Worm (Caenorhabditis elegans): ENCODE results near the gene clec-156.
A peak's percentile ranks its signal among the peaks of the same experiment; 100 is the strongest.

clec-156 gene

DNA sequence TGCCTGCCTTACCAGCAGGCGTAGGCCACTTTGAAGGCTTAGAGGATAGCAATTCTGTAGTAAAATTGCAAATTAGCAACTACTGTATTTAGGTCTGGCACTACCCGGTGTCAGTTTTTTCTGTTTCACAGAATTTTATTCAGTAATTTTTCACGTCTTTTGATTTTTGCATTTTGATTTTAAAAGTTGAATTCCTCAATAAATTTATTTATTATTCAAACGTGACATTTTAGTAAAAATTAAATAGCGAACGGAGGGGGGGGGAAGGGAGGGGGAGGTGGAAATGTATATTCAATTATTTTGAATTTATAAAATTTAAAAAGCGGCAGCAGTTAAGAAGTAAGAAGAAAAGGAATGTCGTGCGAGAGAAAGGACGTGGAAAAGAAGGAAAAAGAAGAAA, 24.8 kb downstream of the clec-156 start, which contains the start of gene F26A1.4:
Gene F26A1.4 (plus strand): TSS at position 301 of the 400 bp plus-strand sequence.
- TF ChIP-seq ref-1 (GFP tag; conservative IDR thresholded peaks at IDR 0.05) (no peak), klf-2 (GFP tag; conservative IDR thresholded peaks at IDR 0.05) (no peak), cog-1 (tag; optimal IDR thresholded peaks at IDR 0.05) (no peak), ztf-23 (GFP tag; IDR thresholded peaks at IDR 0.05) (no peak)

ce11 chrIII:4814730-4815129, 27.3 kb downstream of the clec-156 start, which contains the start of gene arl-6:
Gene arl-6 (minus strand): TSS chrIII:4814830.
- TF ChIP-seq med-1 (GFP tag; optimal IDR thresholded peaks at IDR 0.05; ENCODE audit: insufficient read depth): no peak
- no peak for TF ChIP-seq ztf-23 (GFP tag; IDR thresholded peaks at IDR 0.05)
- TF ChIP-seq T22C8.4 (GFP tag; IDR thresholded peaks at IDR 0.05): no peak
- TF ChIP-seq ref-1 (GFP tag; conservative IDR thresholded peaks at IDR 0.05): no peak

DNA sequence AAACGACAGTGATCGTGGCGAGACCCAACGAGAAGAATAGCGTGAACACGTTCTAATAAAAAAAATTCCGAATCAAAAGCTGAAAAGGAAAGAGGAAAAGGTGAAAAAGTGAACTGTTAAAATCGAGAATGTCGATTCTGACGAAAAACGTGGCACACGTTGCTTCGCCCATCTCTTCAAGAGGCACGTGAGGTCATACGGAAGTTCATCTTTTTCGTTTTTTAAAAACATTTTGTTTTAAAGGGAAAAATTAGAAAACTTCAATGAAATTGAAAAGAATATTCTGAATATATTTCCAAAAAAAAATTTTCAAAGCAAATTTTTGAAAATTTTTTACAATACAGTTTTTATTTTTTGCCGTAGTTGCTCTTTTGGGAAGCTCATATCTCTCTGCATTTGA, 30.9 kb downstream of the clec-156 start, which contains the start of gene C38D4.7:
Gene C38D4.7 (minus strand): TSS at position 101 of the 400 bp plus-strand sequence.
- TF ChIP-seq ztf-23 (GFP tag; IDR thresholded peaks at IDR 0.05): no peak
- no peak for TF ChIP-seq T22C8.4 (GFP tag; IDR thresholded peaks at IDR 0.05)
- no peak for TF ChIP-seq med-1 (GFP tag; optimal IDR thresholded peaks at IDR 0.05; ENCODE audit: insufficient read depth)
- no peak for TF ChIP-seq cog-1 (tag; optimal IDR thresholded peaks at IDR 0.05)
- TF ChIP-seq ref-1 (GFP tag; conservative IDR thresholded peaks at IDR 0.05): no peak
- TF ChIP-seq flt-1 (GFP tag; IDR thresholded peaks at IDR 0.05): no peak
- TF ChIP-seq tab-1 (GFP tag; IDR thresholded peaks at IDR 0.05): no peak
- TF ChIP-seq klf-2 (GFP tag; conservative IDR thresholded peaks at IDR 0.05): no peak
- no peak for TF ChIP-seq ztf-29 (GFP tag; IDR thresholded peaks at IDR 0.05)

DNA sequence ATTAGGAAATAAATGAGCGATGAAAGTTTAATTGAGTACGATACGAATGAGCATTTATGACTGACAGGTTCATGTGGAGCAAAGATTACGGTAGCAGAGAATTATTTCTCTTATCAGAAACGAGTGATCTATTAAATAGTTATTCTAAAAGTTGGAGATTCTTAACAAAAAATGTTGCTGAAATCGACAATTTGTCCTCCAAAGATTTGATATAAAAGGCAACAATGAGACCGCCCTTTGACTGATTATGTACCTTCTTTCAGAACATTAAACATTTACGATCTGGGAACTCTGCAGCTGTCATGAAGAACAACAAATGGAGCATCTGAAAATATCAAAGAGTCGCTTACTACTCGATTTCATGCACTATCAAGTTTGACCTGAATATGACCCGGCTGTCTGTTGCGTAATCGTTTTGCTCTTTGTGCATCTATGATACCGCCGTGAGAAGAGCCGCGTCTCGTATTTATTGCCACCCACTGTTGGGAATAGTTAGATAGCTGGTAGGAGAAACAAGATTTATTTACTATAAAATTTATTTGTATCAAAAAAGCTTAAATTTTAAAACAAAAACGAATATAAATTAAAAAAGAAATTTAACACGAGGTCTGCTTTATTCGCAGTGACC, 32.4 kb downstream of the clec-156 start, which contains the start of gene pal-1:
Gene pal-1 (minus strand): TSS at position 51 of the 628 bp plus-strand sequence.
- TF ChIP-seq cog-1 (tag; optimal IDR thresholded peaks at IDR 0.05) (no peak), ref-1 (GFP tag; conservative IDR thresholded peaks at IDR 0.05) (no peak), flt-1 (GFP tag; IDR thresholded peaks at IDR 0.05) (no peak), ztf-29 (GFP tag; IDR thresholded peaks at IDR 0.05) (no peak), klf-2 (GFP tag; conservative IDR thresholded peaks at IDR 0.05) (no peak), tab-1 (GFP tag; IDR thresholded peaks at IDR 0.05) (no peak), med-1 (GFP tag; optimal IDR thresholded peaks at IDR 0.05; ENCODE audit: insufficient read depth) (no peak), ztf-23 (GFP tag; IDR thresholded peaks at IDR 0.05) (no peak), T22C8.4 (GFP tag; IDR thresholded peaks at IDR 0.05) (no peak)

- TF ChIP-seq med-1 (GFP tag; optimal IDR thresholded peaks at IDR 0.05; ENCODE audit: insufficient read depth) (no peak), klf-2 (GFP tag; conservative IDR thresholded peaks at IDR 0.05) (no peak), tab-1 (GFP tag; IDR thresholded peaks at IDR 0.05) (no peak), cog-1 (tag; optimal IDR thresholded peaks at IDR 0.05) (no peak), flt-1 (GFP tag; IDR thresholded peaks at IDR 0.05) (no peak), ref-1 (GFP tag; conservative IDR thresholded peaks at IDR 0.05) (no peak), ztf-29 (GFP tag; IDR thresholded peaks at IDR 0.05) (no peak), ztf-23 (GFP tag; IDR thresholded peaks at IDR 0.05) (no peak), T22C8.4 (GFP tag; IDR thresholded peaks at IDR 0.05) (no peak)
Observed at ce11 chrIII:4808089-4808488, 34.0 kb downstream of the clec-156 start.

ce11 chrIII:4806345-4806744, 35.7 kb downstream of the clec-156 start:
- TF ChIP-seq ref-1 (GFP tag; conservative IDR thresholded peaks at IDR 0.05): no peak

DNA sequence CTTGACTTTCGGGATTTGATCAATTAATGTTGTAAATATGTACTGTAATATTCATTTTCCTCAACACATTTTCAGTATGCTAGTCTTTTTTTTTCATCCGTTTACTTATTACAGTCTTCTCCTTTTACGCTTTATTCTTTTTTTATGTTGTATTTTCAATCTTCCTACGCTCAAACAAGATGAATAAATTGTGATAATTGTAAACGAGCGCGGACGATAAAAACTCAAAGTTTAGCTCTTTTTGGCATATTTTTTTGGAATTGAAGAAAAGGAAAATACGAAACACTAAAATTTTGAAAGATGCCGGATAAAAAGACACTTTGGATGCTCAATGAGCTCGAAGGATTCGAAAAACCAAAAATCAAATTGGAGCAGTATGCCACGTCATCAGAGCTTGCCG, 39.4 kb downstream of the clec-156 start, which contains the start of gene metl-5:
Gene metl-5 (plus strand): TSS at position 301 of the 400 bp plus-strand sequence.
- no peak for TF ChIP-seq ref-1 (GFP tag; conservative IDR thresholded peaks at IDR 0.05)
- no peak for TF ChIP-seq ztf-23 (GFP tag; IDR thresholded peaks at IDR 0.05)
- TF ChIP-seq tab-1 (GFP tag; IDR thresholded peaks at IDR 0.05): no peak
- no peak for TF ChIP-seq cog-1 (tag; optimal IDR thresholded peaks at IDR 0.05)
- TF ChIP-seq ztf-29 (GFP tag; IDR thresholded peaks at IDR 0.05): no peak
- TF ChIP-seq flt-1 (GFP tag; IDR thresholded peaks at IDR 0.05): no peak
- TF ChIP-seq med-1 (GFP tag; optimal IDR thresholded peaks at IDR 0.05; ENCODE audit: insufficient read depth): no peak
- no peak for TF ChIP-seq T22C8.4 (GFP tag; IDR thresholded peaks at IDR 0.05)
- TF ChIP-seq klf-2 (GFP tag; conservative IDR thresholded peaks at IDR 0.05): no peak

ce11 chrIII:4796536-4796935, 45.5 kb downstream of the clec-156 start, which contains the start of gene tag-325:
Gene tag-325 (plus strand): TSS chrIII:4796836.
- TF ChIP-seq med-1 (GFP tag; optimal IDR thresholded peaks at IDR 0.05; ENCODE audit: insufficient read depth): no peak
- TF ChIP-seq tab-1 (GFP tag; IDR thresholded peaks at IDR 0.05): no peak
- no peak for TF ChIP-seq klf-2 (GFP tag; conservative IDR thresholded peaks at IDR 0.05)
- no peak for TF ChIP-seq ztf-23 (GFP tag; IDR thresholded peaks at IDR 0.05)
- TF ChIP-seq T22C8.4 (GFP tag; IDR thresholded peaks at IDR 0.05): no peak
- TF ChIP-seq flt-1 (GFP tag; IDR thresholded peaks at IDR 0.05): no peak
- TF ChIP-seq ref-1 (GFP tag; conservative IDR thresholded peaks at IDR 0.05): no peak
- no peak for TF ChIP-seq cog-1 (tag; optimal IDR thresholded peaks at IDR 0.05)
- TF ChIP-seq ztf-29 (GFP tag; IDR thresholded peaks at IDR 0.05): no peak

ce11 chrIII:4796039-4796438, 46.0 kb downstream of the clec-156 start:
- no peak for TF ChIP-seq flt-1 (GFP tag; IDR thresholded peaks at IDR 0.05)
- no peak for TF ChIP-seq med-1 (GFP tag; optimal IDR thresholded peaks at IDR 0.05; ENCODE audit: insufficient read depth)
- TF ChIP-seq ref-1 (GFP tag; conservative IDR thresholded peaks at IDR 0.05): no peak
- no peak for TF ChIP-seq ztf-23 (GFP tag; IDR thresholded peaks at IDR 0.05)
- TF ChIP-seq cog-1 (tag; optimal IDR thresholded peaks at IDR 0.05): no peak
- TF ChIP-seq klf-2 (GFP tag; conservative IDR thresholded peaks at IDR 0.05): no peak
- 0 out of 2 replicates have a peak, but pooled peaks have one; percentile 27 for TF ChIP-seq T22C8.4 (GFP tag; IDR thresholded peaks at IDR 0.05)
- TF ChIP-seq ztf-29 (GFP tag; IDR thresholded peaks at IDR 0.05): no peak

ce11 chrIII:4792560-4793136, 49.4 kb downstream of the clec-156 start, which contains the start of gene mip-1:
Gene mip-1 (plus strand): TSS chrIII:4793086.
- TF ChIP-seq klf-2 (GFP tag; conservative IDR thresholded peaks at IDR 0.05) (no peak), ref-1 (GFP tag; conservative IDR thresholded peaks at IDR 0.05) (no peak), ztf-23 (GFP tag; IDR thresholded peaks at IDR 0.05) (no peak), cog-1 (tag; optimal IDR thresholded peaks at IDR 0.05) (no peak), ztf-29 (GFP tag; IDR thresholded peaks at IDR 0.05) (no peak)

All from whole organism, midembryonic.